Comparison of ENCODE assay signal across 2 worm cellular contexts in genomic region chrIII:9770590-9770989, ce11.
TF ChIP-seq lines count a peak whose summit lies in the region.

No protein-coding gene starts in this region.

TF ChIP-seq in whole organism, early embryonic, 17 proteins besides CTCF, POLR2A, EP300 and RAD21:
- TF ChIP-seq tra-4 (tag; optimal IDR thresholded peaks at IDR 0.05; lab: Kevin White, UChicago) (no peak), hmbx-1 (tag; optimal IDR thresholded peaks at IDR 0.05; lab: Kevin White, UChicago) (no peak), ama-1 (optimal IDR thresholded peaks at IDR 0.05; lab: Kevin White, UChicago) (peak; percentile 68)

TF ChIP-seq in whole organism, young adult, 124 proteins besides CTCF, POLR2A, EP300 and RAD21:
- TF ChIP-seq hsf-1 (GFP tag; IDR thresholded peaks at IDR 0.05; lab: Robert Waterston, UW): 0 out of 2 replicates have a peak, but pooled peaks have one; percentile 18
- no peak for TF ChIP-seq mel-28 (tag; optimal IDR thresholded peaks at IDR 0.05; lab: Kevin White, UChicago; ENCODE audit: borderline replicate concordance)
